Fruit fly (Drosophila melanogaster): ENCODE measurements around the gene Myc.

Myc gene

dm6 chrX:3366884-3367669 lies 5.9 kb upstream of the Myc start (continued):
- TF ChIP-seq sisA (GFP tag; IDR thresholded peaks at IDR 0.05) (no peak), Gsc (GFP tag; IDR thresholded peaks at IDR 0.05) (no peak), CG15601 (tag; optimal IDR thresholded peaks at IDR 0.05) (peak; percentile 31), CG4282 (GFP tag; optimal IDR thresholded peaks at IDR 0.05) (no peak), ftz-f1 (GFP tag; optimal IDR thresholded peaks at IDR 0.05) (peak; percentile 46), salm (tag; optimal IDR thresholded peaks at IDR 0.05) (no peak), ken (GFP tag; IDR thresholded peaks at IDR 0.05) (no peak), row (GFP tag; IDR thresholded peaks at IDR 0.05) (peak; percentile 76), Nf-YC (tag; optimal IDR thresholded peaks at IDR 0.05) (no peak), CG3163 (GFP tag; optimal IDR thresholded peaks at IDR 0.05) (peak; percentile 7), CG17829 (tag; optimal IDR thresholded peaks at IDR 0.05) (no peak), CG3838 (GFP tag; optimal IDR thresholded peaks at IDR 0.05) (no peak), disco-r (GFP tag; optimal IDR thresholded peaks at IDR 0.05) (no peak), Camta (GFP tag; optimal IDR thresholded peaks at IDR 0.05) (no peak), CG6854 (GFP tag; optimal IDR thresholded peaks at IDR 0.05) (no peak), fd102C (GFP tag; optimal IDR thresholded peaks at IDR 0.05) (peak; percentile 47), cwo (GFP tag; optimal IDR thresholded peaks at IDR 0.05) (no peak), trh (GFP tag; optimal IDR thresholded peaks at IDR 0.05) (no peak), twi (tag; optimal IDR thresholded peaks at IDR 0.05) (peak; percentile 71), cad (GFP tag; optimal IDR thresholded peaks at IDR 0.05) (no peak), CG31441 (GFP tag; IDR thresholded peaks at IDR 0.05) (peak; percentile 55), CG12299 (tag; optimal IDR thresholded peaks at IDR 0.05) (no peak), dmrt11E (tag; optimal IDR thresholded peaks at IDR 0.05) (peak; percentile 92), Hmr (GFP tag; optimal IDR thresholded peaks at IDR 0.05) (no peak), CG18262 (tag; optimal IDR thresholded peaks at IDR 0.05) (peak; percentile 79), dan (GFP tag; IDR thresholded peaks at IDR 0.05) (no peak), Ptx1 (GFP tag; IDR thresholded peaks at IDR 0.05) (no peak), Dip3 (GFP tag; optimal IDR thresholded peaks at IDR 0.05) (no peak), CG32532 (GFP tag; IDR thresholded peaks at IDR 0.05) (no peak), ewg (GFP tag; optimal IDR thresholded peaks at IDR 0.05) (peak; percentile 5), CG9609 (GFP tag; optimal IDR thresholded peaks at IDR 0.05) (peak; percentile 21), CG16815 (GFP tag; optimal IDR thresholded peaks at IDR 0.05) (peak; percentile 69), bab2 (GFP tag; optimal IDR thresholded peaks at IDR 0.05) (peak; percentile 32), sens (GFP tag) (peak; percentile 89), CG9797 (GFP tag; optimal IDR thresholded peaks at IDR 0.05) (no peak), hb (GFP tag; IDR thresholded peaks at IDR 0.05; ENCODE audit: partially characterized antibody) (no peak), Abd-B (GFP tag; optimal IDR thresholded peaks at IDR 0.05) (no peak), sc (optimal IDR thresholded peaks at IDR 0.05) (no peak), sc (GFP tag; optimal IDR thresholded peaks at IDR 0.05) (peak; percentile 50), kah (GFP tag; optimal IDR thresholded peaks at IDR 0.05) (no peak), CG11696 (GFP tag; IDR thresholded peaks at IDR 0.05) (no peak), Fer3 (tag; optimal IDR thresholded peaks at IDR 0.05) (no peak), unc-4 (GFP tag; IDR thresholded peaks at IDR 0.05; ENCODE audit: partially characterized antibody) (no peak), Sry-β (GFP tag; optimal IDR thresholded peaks at IDR 0.05) (no peak), CG30431 (GFP tag; optimal IDR thresholded peaks at IDR 0.05) (peak; percentile 50), Tbp (GFP tag; optimal IDR thresholded peaks at IDR 0.05) (no peak), mirr (GFP tag; optimal IDR thresholded peaks at IDR 0.05) (no peak), CG8944 (GFP tag; optimal IDR thresholded peaks at IDR 0.05) (peak; percentile 45), grn (GFP tag; optimal IDR thresholded peaks at IDR 0.05) (peak; percentile 81), Hey (tag; optimal IDR thresholded peaks at IDR 0.05) (no peak), E2f1 (GFP tag; IDR thresholded peaks at IDR 0.05) (no peak)
